Fruit fly (Drosophila melanogaster): ENCODE results near the gene loh.
A peak's percentile ranks its signal among the peaks of the same experiment; 100 is the strongest.

The loh gene

DNA sequence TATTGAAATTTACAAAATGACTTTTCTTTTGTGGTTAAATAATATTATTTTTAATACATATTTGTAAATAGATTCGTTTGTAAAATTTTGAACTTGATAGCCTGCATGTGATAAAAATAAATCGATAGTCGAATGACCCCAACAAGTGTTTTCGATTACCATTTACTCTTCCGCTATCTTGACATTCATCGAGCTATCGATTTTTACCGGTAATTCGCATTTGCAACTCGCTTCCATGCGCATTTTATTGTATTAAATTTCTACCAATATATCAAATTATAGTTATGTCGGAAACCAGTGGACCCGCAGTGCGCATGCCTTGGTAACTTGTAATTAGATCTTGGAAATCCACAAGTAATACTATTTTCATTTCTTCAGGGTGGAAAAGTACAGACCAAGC, 23.4 kb upstream of the loh start, which contains the start of gene RfC3 (continued):
- TF ChIP-seq CG17612 (GFP tag; IDR thresholded peaks at IDR 0.05) (no peak), sr (GFP tag; IDR thresholded peaks at IDR 0.05) (no peak), tio (GFP tag; optimal IDR thresholded peaks at IDR 0.05) (no peak), Bdp1 (GFP tag; optimal IDR thresholded peaks at IDR 0.05) (no peak), CG5180 (GFP tag; optimal IDR thresholded peaks at IDR 0.05) (no peak), tin (GFP tag; optimal IDR thresholded peaks at IDR 0.05) (no peak), Antp (GFP tag; optimal IDR thresholded peaks at IDR 0.05) (no peak), Rfx (GFP tag; IDR thresholded peaks at IDR 0.05) (no peak), Dp (GFP tag; optimal IDR thresholded peaks at IDR 0.05) (peak; percentile 92), CG1647 (GFP tag; optimal IDR thresholded peaks at IDR 0.05) (no peak), ATbp (GFP tag; optimal IDR thresholded peaks at IDR 0.05) (no peak), fd64A (GFP tag; optimal IDR thresholded peaks at IDR 0.05) (no peak), stwl (tag; optimal IDR thresholded peaks at IDR 0.05) (peak; percentile 75), CG32532 (GFP tag; IDR thresholded peaks at IDR 0.05) (no peak), CG18764 (GFP tag; optimal IDR thresholded peaks at IDR 0.05) (no peak), pum (GFP tag; optimal IDR thresholded peaks at IDR 0.05) (no peak), CG4820 (GFP tag; optimal IDR thresholded peaks at IDR 0.05) (no peak), Gug (GFP tag; IDR thresholded peaks at IDR 0.05) (no peak), CG18011 (GFP tag; optimal IDR thresholded peaks at IDR 0.05) (no peak), zfh1 (GFP tag; IDR thresholded peaks at IDR 0.05) (no peak), CG15073 (GFP tag; optimal IDR thresholded peaks at IDR 0.05) (no peak), CG4707 (GFP tag; optimal IDR thresholded peaks at IDR 0.05) (no peak), ERR (GFP tag; optimal IDR thresholded peaks at IDR 0.05) (no peak), Meics (GFP tag; optimal IDR thresholded peaks at IDR 0.05) (no peak), lbe (GFP tag; optimal IDR thresholded peaks at IDR 0.05) (no peak), Hey (tag; optimal IDR thresholded peaks at IDR 0.05) (no peak), CG11696 (GFP tag; IDR thresholded peaks at IDR 0.05) (no peak), ham (GFP tag; IDR thresholded peaks at IDR 0.05) (no peak), hbn (GFP tag; IDR thresholded peaks at IDR 0.05; ENCODE audit: partially characterized antibody) (peak; percentile 79), Dbx (GFP tag; IDR thresholded peaks at IDR 0.05) (no peak), CG8944 (GFP tag; optimal IDR thresholded peaks at IDR 0.05) (no peak), CG30403 (GFP tag; optimal IDR thresholded peaks at IDR 0.05) (no peak), CG1792 (GFP tag; optimal IDR thresholded peaks at IDR 0.05) (no peak), trem (tag; optimal IDR thresholded peaks at IDR 0.05) (peak; percentile 55), CG2889 (GFP tag; IDR thresholded peaks at IDR 0.05) (no peak), CoRest (tag; optimal IDR thresholded peaks at IDR 0.05) (no peak), CG18262 (tag; optimal IDR thresholded peaks at IDR 0.05) (no peak), CG18619 (GFP tag; optimal IDR thresholded peaks at IDR 0.05) (no peak), HLHmδ (GFP tag; optimal IDR thresholded peaks at IDR 0.05) (no peak), CG6689 (GFP tag; IDR thresholded peaks at IDR 0.05) (no peak), ara (GFP tag; IDR thresholded peaks at IDR 0.05) (no peak), CG11456 (GFP tag; IDR thresholded peaks at IDR 0.05) (no peak), Lpt (GFP tag; optimal IDR thresholded peaks at IDR 0.05) (no peak), CG4404 (GFP tag; IDR thresholded peaks at IDR 0.05) (no peak), sqz (GFP tag; optimal IDR thresholded peaks at IDR 0.05) (no peak), chn (GFP tag; optimal IDR thresholded peaks at IDR 0.05) (no peak), gsb-n (tag; optimal IDR thresholded peaks at IDR 0.05) (no peak), CG1603 (tag; optimal IDR thresholded peaks at IDR 0.05) (peak; percentile 99), H15 (GFP tag; IDR thresholded peaks at IDR 0.05) (no peak), az2 (GFP tag; optimal IDR thresholded peaks at IDR 0.05) (no peak), p53 (GFP tag; optimal IDR thresholded peaks at IDR 0.05) (no peak), luna (GFP tag; optimal IDR thresholded peaks at IDR 0.05) (no peak), Ada2b (GFP tag; IDR thresholded peaks at IDR 0.05) (no peak), CkIIα-i1 (GFP tag; IDR thresholded peaks at IDR 0.05) (no peak)
